Fruit fly (Drosophila melanogaster) whole organism, prepupa: Measurements from ENCODE around the gene BthD.

ENCODE experiments used
- Blimp-1 ChIP-seq: fragments of 200-800 bp; sonication (Bioruptor generic); optimal IDR thresholded peaks from 3 replicates; lab custom pipeline; 2017; ENCODE audit warnings: missing biosample characterization, missing genetic modification characterization, mild to moderate bottlenecking, moderate library complexity, missing genetic modification reagents
- CG11294 ChIP-seq: fragments of 200-800 bp; sonication (Bioruptor generic); IDR thresholded peaks from 2 replicates; pipeline ENCODE4 v1.3.6; 2022; ENCODE audit warnings: missing biosample characterization, missing genetic modification characterization
- CG15336 ChIP-seq: fragments of 200-800 bp; sonication (Bioruptor generic); IDR thresholded peaks from 2 replicates; pipeline ENCODE4 v1.3.6; 2022; ENCODE audit warnings: missing biosample characterization, missing genetic modification characterization
- CG6792 ChIP-seq: fragments of 200-800 bp; sonication (Bioruptor generic); optimal IDR thresholded peaks from 3 replicates; lab custom pipeline; 2016; ENCODE audit warnings: missing biosample characterization, missing genetic modification characterization
- CG9139 ChIP-seq: fragments of 200-800 bp; sonication (Bioruptor generic); optimal IDR thresholded peaks from 3 replicates; lab custom pipeline; 2017; ENCODE audit warnings: missing biosample characterization, mild to moderate bottlenecking, missing genetic modification characterization
- Hr39 ChIP-seq: fragments of 200-800 bp; sonication (Bioruptor generic); optimal IDR thresholded peaks from 2 replicates; lab custom pipeline; 2016; ENCODE audit warnings: missing biosample characterization, missing genetic modification characterization
- OdsH ChIP-seq: fragments of 200-800 bp; sonication (Bioruptor generic); optimal IDR thresholded peaks from 3 replicates; lab custom pipeline; 2016; ENCODE audit warnings: missing biosample characterization, missing genetic modification characterization
- Sox102F ChIP-seq: fragments of 200-800 bp; sonication (Bioruptor generic); optimal IDR thresholded peaks from 2 replicates; lab custom pipeline; 2016; ENCODE audit warnings: missing biosample characterization, mild to moderate bottlenecking, missing genetic modification characterization
- Sox14 ChIP-seq: fragments of 200-800 bp; sonication (Bioruptor generic); optimal IDR thresholded peaks from 3 replicates; lab custom pipeline; 2016; ENCODE audit warnings: missing biosample characterization, missing genetic modification characterization
- cyc ChIP-seq: fragments of 200-800 bp; sonication (Bioruptor generic); optimal IDR thresholded peaks from 3 replicates; lab custom pipeline; 2016; ENCODE audit warnings: missing biosample characterization, missing genetic modification characterization
- esn ChIP-seq: fragments of 200-800 bp; sonication (Bioruptor generic); optimal IDR thresholded peaks from 2 replicates; lab custom pipeline; 2016; ENCODE audit warnings: missing biosample characterization, mild to moderate bottlenecking, missing genetic modification characterization, moderate library complexity
- lz ChIP-seq: fragments of 200-800 bp; sonication (Bioruptor generic); optimal IDR thresholded peaks from 3 replicates; lab custom pipeline; 2016; ENCODE audit warnings: missing biosample characterization, missing genetic modification characterization

DNA sequence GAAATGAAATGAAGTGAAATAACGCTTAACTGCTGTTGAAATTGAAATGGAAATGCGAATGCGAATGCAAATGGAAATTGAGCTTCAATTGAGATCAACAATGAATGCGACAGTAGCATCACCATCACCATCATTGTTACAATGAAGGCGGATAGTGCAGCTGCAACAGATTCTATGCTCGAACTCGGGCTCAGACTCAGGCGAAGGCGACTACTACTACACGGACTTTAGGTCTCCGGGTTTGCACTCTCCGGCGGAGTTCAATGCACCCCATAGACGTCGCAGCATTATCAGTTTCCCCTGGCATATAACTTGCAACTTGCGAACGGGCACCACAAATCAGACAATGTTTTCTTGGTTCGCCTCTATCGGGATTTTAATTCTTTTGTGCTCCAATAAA, 36.9 kb downstream of the BthD start:
- TF ChIP-seq Hr39 (GFP tag; lab: Kevin White, UChicago) (no peak), OdsH (GFP tag; lab: Kevin White, UChicago) (no peak), Blimp-1 (no peak), CG6792 (GFP tag; lab: Kevin White, UChicago) (no peak), Sox102F (GFP tag; lab: Kevin White, UChicago) (no peak), CG15336 (no peak), cyc (no peak), CG11294 (GFP tag; lab: Robert Waterston, UW) (no peak), lz (GFP tag; lab: Kevin White, UChicago) (no peak), CG9139 (no peak), esn (GFP tag; lab: Kevin White, UChicago) (no peak), Sox14 (no peak)
